Worm (Caenorhabditis elegans): ENCODE data around the gene F53G2.12.
A peak's percentile ranks its signal among the peaks of the same experiment; 100 is the strongest.

The F53G2.12 gene

DNA sequence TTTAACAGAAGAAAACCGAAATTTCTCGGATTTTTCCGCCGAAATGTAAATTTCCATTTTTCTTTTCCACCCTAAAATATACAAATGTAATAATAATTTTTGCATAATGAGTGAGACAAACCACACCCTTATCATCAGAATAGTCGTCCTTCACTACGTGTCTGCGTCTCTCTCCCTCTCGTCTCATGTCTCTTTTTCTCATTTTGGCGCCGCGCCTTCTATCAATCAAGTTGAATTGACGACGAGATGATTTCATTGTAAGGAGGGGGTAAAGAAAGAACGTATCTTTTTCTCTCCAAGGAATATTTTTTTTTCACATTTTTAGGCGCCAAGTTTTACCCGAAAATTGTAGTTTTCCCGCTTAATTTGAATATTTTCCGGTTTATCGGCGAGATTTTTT is 36.6 kb downstream of the F53G2.12 start (continued):
- TF ChIP-seq ama-1 (optimal IDR thresholded peaks at IDR 0.05): no peak
- no peak for TF ChIP-seq fkh-4 (tag; optimal IDR thresholded peaks at IDR 0.05; ENCODE audit: borderline replicate concordance)

DNA sequence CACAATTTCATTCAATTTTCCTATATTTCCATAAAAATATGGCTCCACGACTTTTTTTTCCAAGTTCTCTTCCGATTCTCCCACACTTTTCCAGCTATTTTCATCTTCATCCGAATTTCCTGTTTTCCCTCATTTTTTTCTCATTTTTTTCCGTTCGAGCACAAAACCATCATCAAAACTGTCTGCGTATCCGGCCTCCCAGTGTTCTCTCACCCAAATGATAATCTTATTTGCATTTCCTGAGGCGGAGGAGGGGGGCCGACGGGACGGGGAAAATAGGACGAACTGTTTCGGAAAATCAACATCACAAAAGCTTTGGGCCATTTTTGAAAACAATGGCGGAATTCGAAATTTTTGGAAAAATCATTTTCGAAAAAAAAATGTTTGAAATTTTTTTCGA is 38.6 kb downstream of the F53G2.12 start:
- TF ChIP-seq lir-3 (tag; optimal IDR thresholded peaks at IDR 0.05; ENCODE audit: poor library complexity) (no peak), zip-4 (GFP tag; optimal IDR thresholded peaks at IDR 0.05) (no peak), hlh-4 (tag; optimal IDR thresholded peaks at IDR 0.05) (no peak), ceh-90 (tag; optimal IDR thresholded peaks at IDR 0.05) (no peak)

DNA sequence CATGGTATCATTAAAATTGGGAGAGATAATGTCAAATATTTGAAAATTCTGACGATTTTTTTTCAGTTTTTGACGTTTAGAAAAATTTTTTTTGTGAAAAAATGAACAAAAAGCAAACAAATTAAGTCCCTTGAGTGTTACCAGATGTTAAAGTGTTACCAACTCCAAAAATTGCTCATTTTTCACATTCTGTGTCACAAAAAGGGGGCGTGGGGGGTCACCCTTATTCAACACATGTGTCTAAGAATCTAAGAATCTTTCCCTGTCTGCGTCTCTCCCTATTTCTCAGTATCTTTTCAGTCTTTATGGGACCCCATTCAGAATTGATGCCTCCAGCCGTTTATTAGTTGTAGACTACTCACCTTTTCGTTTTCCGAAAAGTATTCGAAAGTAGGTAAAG is 39.9 kb downstream of the F53G2.12 start:
- TF ChIP-seq sup-37 (GFP tag; optimal IDR thresholded peaks at IDR 0.05): no peak
- TF ChIP-seq ceh-82 (tag; optimal IDR thresholded peaks at IDR 0.05): no peak
- no peak for TF ChIP-seq hlh-17 (GFP tag; optimal IDR thresholded peaks at IDR 0.05; ENCODE audit: borderline replicate concordance)
- no peak for TF ChIP-seq irx-1 (tag; optimal IDR thresholded peaks at IDR 0.05)
- TF ChIP-seq dsc-1 (tag; optimal IDR thresholded peaks at IDR 0.05): peak; percentile 91
- no peak for TF ChIP-seq unc-98 (GFP tag; IDR thresholded peaks at IDR 0.05)
- no peak for TF ChIP-seq mdl-1 (tag; optimal IDR thresholded peaks at IDR 0.05)
- TF ChIP-seq snu-23 (GFP tag; optimal IDR thresholded peaks at IDR 0.05): no peak
- no peak for TF ChIP-seq swsn-7 (tag; optimal IDR thresholded peaks at IDR 0.05)
- no peak for TF ChIP-seq mef-2 (tag; optimal IDR thresholded peaks at IDR 0.05)
- TF ChIP-seq vab-15 (tag; optimal IDR thresholded peaks at IDR 0.05): no peak
- no peak for TF ChIP-seq nhr-77 (tag; optimal IDR thresholded peaks at IDR 0.05)
- TF ChIP-seq ceh-90 (tag; optimal IDR thresholded peaks at IDR 0.05): no peak
- no peak for TF ChIP-seq efl-1 (optimal IDR thresholded peaks at IDR 0.05)
- peak in 1 of 2 experiments; percentile 9 for TF ChIP-seq efl-1 (GFP tag; optimal IDR thresholded peaks at IDR 0.05 in 1 of 2)
- TF ChIP-seq sptf-1 (tag; optimal IDR thresholded peaks at IDR 0.05): no peak
- no peak for TF ChIP-seq tbx-2 (tag; optimal IDR thresholded peaks at IDR 0.05)
- no peak for TF ChIP-seq nhr-20 (tag; optimal IDR thresholded peaks at IDR 0.05)
- TF ChIP-seq fkh-4 (tag; optimal IDR thresholded peaks at IDR 0.05; ENCODE audit: borderline replicate concordance): peak; percentile 74
- no peak for TF ChIP-seq nhr-84 (tag; optimal IDR thresholded peaks at IDR 0.05)
- TF ChIP-seq unc-62 (GFP tag; optimal IDR thresholded peaks at IDR 0.05): no peak
- TF ChIP-seq zag-1 (tag; optimal IDR thresholded peaks at IDR 0.05): no peak
- no peak for TF ChIP-seq nhr-85 (tag)
- TF ChIP-seq unc-130 (tag; optimal IDR thresholded peaks at IDR 0.05): no peak
- TF ChIP-seq pax-3 (tag; optimal IDR thresholded peaks at IDR 0.05): no peak
- no peak for TF ChIP-seq ztf-11 (tag; optimal IDR thresholded peaks at IDR 0.05)

DNA sequence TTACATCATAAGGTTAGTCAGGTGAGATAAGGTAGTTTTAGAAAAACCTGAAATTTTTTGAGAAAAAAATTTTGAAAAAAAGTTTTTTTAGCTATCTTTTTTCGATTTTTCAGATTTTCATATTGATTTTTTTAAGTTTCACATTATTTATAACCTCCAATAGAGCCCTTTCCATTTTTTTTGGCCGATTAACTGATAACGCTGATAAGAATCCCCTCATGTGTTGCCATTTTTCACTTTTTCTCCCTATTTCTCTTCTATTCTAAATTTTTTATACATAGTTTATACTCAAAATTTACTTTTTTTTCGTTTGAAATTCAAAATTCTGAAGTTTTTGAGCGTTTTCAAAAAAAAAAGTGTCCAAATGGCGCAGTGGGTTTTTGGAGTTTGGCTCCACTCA is 40.7 kb downstream of the F53G2.12 start:
- no peak for TF ChIP-seq skn-1 (tag; optimal IDR thresholded peaks at IDR 0.05)
- peak; percentile 62 for TF ChIP-seq elt-2 (tag; optimal IDR thresholded peaks at IDR 0.05)

DNA sequence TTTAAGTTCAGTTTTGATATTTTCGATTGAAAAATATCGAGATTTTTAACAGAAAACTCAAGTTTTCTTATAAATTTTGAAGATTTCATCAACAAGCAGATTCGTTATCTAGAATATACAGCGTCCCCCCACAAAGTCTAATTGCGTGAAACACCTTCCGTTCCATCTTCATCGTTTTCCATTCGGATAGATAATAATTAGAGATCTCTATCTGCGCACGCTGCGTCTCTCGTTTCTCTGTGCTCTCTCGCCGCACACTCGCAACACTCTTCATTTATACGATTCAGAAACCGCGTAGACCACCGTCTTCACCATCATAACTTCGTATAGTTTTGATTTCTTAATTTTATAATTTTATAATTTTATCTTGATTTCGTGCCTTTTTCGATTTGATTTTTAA is 42.1 kb downstream of the F53G2.12 start:
- peak; percentile 11 for TF ChIP-seq nhr-90 (tag; optimal IDR thresholded peaks at IDR 0.05; ENCODE audit: poor library complexity)
- TF ChIP-seq elt-3 (tag; optimal IDR thresholded peaks at IDR 0.05): peak in 1 of 6 experiments; percentile 25
- TF ChIP-seq rnt-1 (tag; optimal IDR thresholded peaks at IDR 0.05): peak; percentile 42
- peak; percentile 67 for TF ChIP-seq blmp-1 (tag; optimal IDR thresholded peaks at IDR 0.05)
- peak; percentile 68 for TF ChIP-seq lin-14 (GFP tag; optimal IDR thresholded peaks at IDR 0.05)
- no peak for TF ChIP-seq egl-27 (tag; optimal IDR thresholded peaks at IDR 0.05)

Data from whole organism, L1 larva.